Fruit fly (Drosophila melanogaster) whole organism, embryonic: Measurements from ENCODE around the gene Cpr23B.

Source experiments
- CG1024 ChIP-seq: fragments of 200-800 bp; sonication (Bioruptor generic); IDR thresholded peaks from 2 replicates; pipeline ENCODE4 v1.3.6; 2022; ENCODE audit warnings: missing biosample characterization, missing genetic modification characterization
- CG10565 ChIP-seq: fragments of 200-800 bp; sonication (Bioruptor generic); optimal IDR thresholded peaks from 3 replicates; lab custom pipeline; 2016; ENCODE audit warnings: missing biosample characterization, mild to moderate bottlenecking, missing genetic modification characterization
- CG11247 ChIP-seq: fragments of 200-800 bp; sonication (Bioruptor generic); IDR thresholded peaks from 2 replicates; pipeline ENCODE4 v1.3.6; 2022; ENCODE audit warnings: missing biosample characterization, missing genetic modification characterization
- CG12104 ChIP-seq: fragments of 200-800 bp; sonication (Bioruptor generic); optimal IDR thresholded peaks from 3 replicates; lab custom pipeline; 2016; ENCODE audit warnings: missing biosample characterization, missing genetic modification characterization
- CG13123 ChIP-seq: fragments of 200-800 bp; sonication (Bioruptor generic); optimal IDR thresholded peaks from 2 replicates; lab custom pipeline; 2016; ENCODE audit warnings: missing biosample characterization, missing genetic modification characterization
- CG13287 ChIP-seq: fragments of 200-800 bp; sonication (Bioruptor generic); IDR thresholded peaks from 2 replicates; pipeline ENCODE4 v1.3.6; 2022; ENCODE audit warnings: missing biosample characterization, missing genetic modification characterization; ENCODE audit not compliant: partially characterized antibody
- CG14710 ChIP-seq: fragments of 200-800 bp; sonication (Bioruptor generic); optimal IDR thresholded peaks from 3 replicates; lab custom pipeline; 2019; ENCODE audit warnings: missing biosample characterization, mild to moderate bottlenecking, missing genetic modification characterization, moderate library complexity
- CG14965 ChIP-seq: fragments of 200-800 bp; sonication (Bioruptor generic); optimal IDR thresholded peaks from 2 replicates; lab custom pipeline; 2016; ENCODE audit warnings: missing biosample characterization, missing genetic modification characterization, borderline replicate concordance
- CG2120 ChIP-seq: fragments of 200-800 bp; sonication (Bioruptor generic); optimal IDR thresholded peaks from 3 replicates; lab custom pipeline; 2016; ENCODE audit warnings: missing biosample characterization, missing genetic modification characterization
- CG2875 ChIP-seq: fragments of 200-800 bp; sonication (Bioruptor generic); optimal IDR thresholded peaks from 2 replicates; lab custom pipeline; 2017; ENCODE audit warnings: missing biosample characterization, mild to moderate bottlenecking, missing genetic modification characterization, missing genetic modification reagents
- CG30020 ChIP-seq: fragments of 200-800 bp; optimal IDR thresholded peaks from 2 replicates; lab custom pipeline; 2019; ENCODE audit warnings: missing biosample characterization, mild to moderate bottlenecking, missing genetic modification characterization, moderate library complexity
- CG30403 ChIP-seq: fragments of 200-800 bp; sonication (Bioruptor generic); optimal IDR thresholded peaks from 3 replicates; lab custom pipeline; 2016; ENCODE audit warnings: missing biosample characterization, missing genetic modification characterization
- CG3065 ChIP-seq: fragments of 200-800 bp; sonication (Bioruptor generic); optimal IDR thresholded peaks from 2 replicates; lab custom pipeline; 2016; ENCODE audit warnings: missing biosample characterization, missing genetic modification characterization
- CG31224 ChIP-seq: fragments of 200-800 bp; sonication (Bioruptor generic); IDR thresholded peaks from 2 replicates; pipeline ENCODE4 v1.3.6; 2022; ENCODE audit warnings: missing biosample characterization, missing genetic modification characterization
- CG31365 ChIP-seq: fragments of 200-800 bp; sonication (Bioruptor generic); optimal IDR thresholded peaks from 2 replicates; lab custom pipeline; 2018; ENCODE audit warnings: missing biosample characterization, mild to moderate bottlenecking, missing genetic modification characterization
- CG34224 ChIP-seq: fragments of 200-800 bp; sonication (Bioruptor generic); IDR thresholded peaks from 3 replicates; pipeline ENCODE4 v1.3.6; 2022; ENCODE audit warnings: missing biosample characterization, missing genetic modification characterization; ENCODE audit not compliant: partially characterized antibody
- CG5953 ChIP-seq: fragments of 200-800 bp; sonication (Bioruptor generic); IDR thresholded peaks from 2 replicates; pipeline ENCODE4 v1.3.6; 2022; ENCODE audit warnings: missing biosample characterization, missing genetic modification characterization
- CG6654 ChIP-seq: fragments of 200-800 bp; sonication (Bioruptor generic); optimal IDR thresholded peaks from 2 replicates; lab custom pipeline; 2017; ENCODE audit warnings: missing biosample characterization, mild to moderate bottlenecking, missing genetic modification characterization
- CG7745 ChIP-seq: fragments of 200-800 bp; sonication (Bioruptor generic); optimal IDR thresholded peaks from 2 replicates; lab custom pipeline; 2018; ENCODE audit warnings: missing biosample characterization, mild to moderate bottlenecking, missing genetic modification characterization, moderate library complexity
- CG9609 ChIP-seq: fragments of 200-800 bp; sonication (Bioruptor generic); optimal IDR thresholded peaks from 3 replicates; lab custom pipeline; 2016; ENCODE audit warnings: missing biosample characterization, missing genetic modification characterization
- CG9817 ChIP-seq: fragments of 200-800 bp; sonication (Bioruptor generic); optimal IDR thresholded peaks from 2 replicates; lab custom pipeline; 2018; ENCODE audit warnings: missing biosample characterization, mild to moderate bottlenecking, missing genetic modification characterization, moderate library complexity
- CG9932 ChIP-seq: fragments of 200-800 bp; sonication (Bioruptor generic); IDR thresholded peaks from 2 replicates; pipeline ENCODE4 v1.3.6; 2022; ENCODE audit warnings: missing biosample characterization, missing genetic modification characterization
- D ChIP-seq, 2 experiments: fragments of 200-800 bp in 1 of 2; fragments of >200 bp in 1 of 2; sonication (Bioruptor generic) in 1 of 2; optimal IDR thresholded peaks; 2 replicates in 1 of 2; 3 replicates in 1 of 2; lab custom pipeline; 2017; ENCODE audit warnings: mild to moderate bottlenecking in 1 of 2, missing biosample characterization in 1 of 2, missing genetic modification characterization in 1 of 2, missing genetic modification reagents in 1 of 2
- D19A ChIP-seq: fragments of 200-800 bp; optimal IDR thresholded peaks from 3 replicates; lab custom pipeline; 2019; ENCODE audit warnings: missing biosample characterization, mild to moderate bottlenecking, missing genetic modification characterization, moderate library complexity
- Dll ChIP-seq: fragments of 200-800 bp; sonication (Bioruptor generic); IDR thresholded peaks from 4 replicates; pipeline ENCODE4 v1.3.6; 2022; ENCODE audit warnings: missing biosample characterization, missing genetic modification characterization; ENCODE audit not compliant: partially characterized antibody
- Ets65A ChIP-seq: fragments of 200-800 bp; sonication (Bioruptor generic); peaks from one replicate; lab custom pipeline; 2016; ENCODE audit warnings: missing biosample characterization, missing genetic modification characterization
- Fer1 ChIP-seq: fragments of 200-800 bp; sonication (Bioruptor generic); optimal IDR thresholded peaks from 2 replicates; lab custom pipeline; 2017; ENCODE audit warnings: missing biosample characterization, mild to moderate bottlenecking, missing genetic modification characterization
- Fer3 ChIP-seq: fragments of 200-800 bp; sonication (Bioruptor generic); optimal IDR thresholded peaks from 2 replicates; lab custom pipeline; 2018; ENCODE audit warnings: missing biosample characterization, mild to moderate bottlenecking, missing genetic modification characterization, moderate library complexity
- Hmx ChIP-seq: fragments of 200-800 bp; sonication (Bioruptor generic); optimal IDR thresholded peaks from 2 replicates; lab custom pipeline; 2016; ENCODE audit warnings: missing biosample characterization, missing genetic modification characterization
- Kr ChIP-seq: fragments of 200-800 bp; sonication (Bioruptor generic); optimal IDR thresholded peaks from 2 replicates; lab custom pipeline; 2017; ENCODE audit warnings: missing biosample characterization, mild to moderate bottlenecking, missing genetic modification characterization
- MESR4 ChIP-seq: fragments of 200-800 bp; sonication (Bioruptor generic); optimal IDR thresholded peaks from 2 replicates; lab custom pipeline; 2018; ENCODE audit warnings: missing biosample characterization, mild to moderate bottlenecking, missing genetic modification characterization, moderate library complexity
- MTF-1 ChIP-seq: fragments of 200-800 bp; sonication (Bioruptor generic); optimal IDR thresholded peaks from 2 replicates; lab custom pipeline; 2018; ENCODE audit warnings: missing biosample characterization, mild to moderate bottlenecking, missing genetic modification characterization, borderline replicate concordance
- Poxn ChIP-seq: fragments of 200-800 bp; sonication (Bioruptor generic); IDR thresholded peaks from 2 replicates; pipeline ENCODE4 v1.3.6; 2022; ENCODE audit warnings: missing biosample characterization, missing genetic modification characterization
- Tbp ChIP-seq: fragments of >200 bp; optimal IDR thresholded peaks from 2 replicates; lab custom pipeline; 2018; ENCODE audit warnings: missing biosample characterization, missing genetic modification characterization
- YL-1 ChIP-seq: fragments of 200-800 bp; sonication (Bioruptor generic); optimal IDR thresholded peaks from 3 replicates; lab custom pipeline; 2017; ENCODE audit warnings: missing biosample characterization, mild to moderate bottlenecking, missing genetic modification characterization
- bab2 ChIP-seq: fragments of 200-800 bp; sonication (Bioruptor generic); optimal IDR thresholded peaks from 2 replicates; lab custom pipeline; 2016; ENCODE audit warnings: missing biosample characterization, missing genetic modification characterization
- bbx ChIP-seq: fragments of 200-800 bp; sonication (Bioruptor generic); IDR thresholded peaks from 2 replicates; pipeline ENCODE4 v1.3.6; 2022; ENCODE audit warnings: missing biosample characterization, missing genetic modification characterization; ENCODE audit not compliant: partially characterized antibody
- crc ChIP-seq: fragments of 200-800 bp; sonication (Bioruptor generic); optimal IDR thresholded peaks from 2 replicates; lab custom pipeline; 2016; ENCODE audit warnings: missing biosample characterization, missing genetic modification characterization
- crp ChIP-seq, 2 experiments: fragments of 200-800 bp; sonication (Bioruptor generic); optimal IDR thresholded peaks; 2 replicates in 1 of 2; 3 replicates in 1 of 2; lab custom pipeline; 2017; ENCODE audit warnings: missing biosample characterization in 2 of 2, missing genetic modification characterization in 2 of 2, mild to moderate bottlenecking in 1 of 2, moderate library complexity in 1 of 2
- fu2 ChIP-seq: fragments of 200-800 bp; sonication (Bioruptor generic); optimal IDR thresholded peaks from 2 replicates; lab custom pipeline; 2016; ENCODE audit warnings: missing biosample characterization, missing genetic modification characterization
- gcm2 ChIP-seq: fragments of 200-800 bp; sonication (Bioruptor generic); optimal IDR thresholded peaks from 2 replicates; lab custom pipeline; 2016; ENCODE audit warnings: missing biosample characterization, missing genetic modification characterization
- kah ChIP-seq: fragments of 200-800 bp; sonication (Bioruptor generic); optimal IDR thresholded peaks from 2 replicates; lab custom pipeline; 2018; ENCODE audit warnings: missing biosample characterization, mild to moderate bottlenecking, missing genetic modification characterization
- knrl ChIP-seq: fragments of 200-800 bp; sonication (Bioruptor generic); IDR thresholded peaks from 3 replicates; pipeline ENCODE4 v1.3.6; 2022; ENCODE audit warnings: missing biosample characterization, missing genetic modification characterization; ENCODE audit not compliant: partially characterized antibody
- lab ChIP-seq: fragments of 200-800 bp; sonication (Bioruptor generic); optimal IDR thresholded peaks from 3 replicates; lab custom pipeline; 2017; ENCODE audit warnings: missing biosample characterization, missing genetic modification characterization, mild to moderate bottlenecking, moderate library complexity, missing genetic modification reagents
- psq ChIP-seq: fragments of 200-800 bp; sonication (Bioruptor generic); optimal IDR thresholded peaks from 2 replicates; lab custom pipeline; 2017; ENCODE audit warnings: missing biosample characterization, missing genetic modification characterization
- sens-2 ChIP-seq: fragments of 200-800 bp; sonication (Bioruptor generic); IDR thresholded peaks from 2 replicates; pipeline ENCODE4 v1.3.6; 2022; ENCODE audit warnings: missing biosample characterization, missing genetic modification characterization
- toy ChIP-seq: fragments of 200-800 bp; sonication (Bioruptor generic); IDR thresholded peaks from 2 replicates; pipeline ENCODE4 v1.3.6; 2022; ENCODE audit warnings: missing biosample characterization, missing genetic modification characterization
- trh ChIP-seq: fragments of 200-800 bp; sonication (Bioruptor generic); optimal IDR thresholded peaks from 2 replicates; lab custom pipeline; 2016; ENCODE audit warnings: missing biosample characterization, missing genetic modification characterization
- unpg ChIP-seq: fragments of 200-800 bp; sonication (Bioruptor generic); optimal IDR thresholded peaks from 3 replicates; lab custom pipeline; 2018; ENCODE audit warnings: missing biosample characterization, mild to moderate bottlenecking, missing genetic modification characterization, moderate library complexity
- zen2 ChIP-seq: fragments of 200-800 bp; sonication (Bioruptor generic); IDR thresholded peaks from 3 replicates; pipeline ENCODE4 v1.3.6; 2022; ENCODE audit warnings: missing biosample characterization, missing genetic modification characterization; ENCODE audit not compliant: partially characterized antibody

Cpr23B gene

dm6 chr2L:2878188-2878587 lies 40.0 kb downstream of the Cpr23B start, which contains the start of the genes Prx6a and Sbat (continued):
- TF ChIP-seq kah (GFP tag; lab: Kevin White, UChicago), result peak; percentile 14
- no peak for TF ChIP-seq CG5953 (GFP tag; lab: Robert Waterston, UW)
- TF ChIP-seq CG9609, result peak; percentile 70
- TF ChIP-seq CG12104, result peak; percentile 45
- TF ChIP-seq Ets65A (GFP tag; lab: Kevin White, UChicago), result peak; percentile 96
- no peak for TF ChIP-seq CG6654 (GFP tag; lab: Kevin White, UChicago)
- peak; percentile 48 for TF ChIP-seq CG13287
- TF ChIP-seq CG30403 (GFP tag; lab: Kevin White, UChicago), result peak; percentile 81
- peak; percentile 74 for TF ChIP-seq unpg
- TF ChIP-seq CG11247 (GFP tag; lab: Robert Waterston, UW), result no peak
- no peak for TF ChIP-seq zen2
- peak; percentile 65 for TF ChIP-seq knrl (GFP tag; lab: Robert Waterston, UW)
- no peak for TF ChIP-seq Kr (GFP tag; lab: Kevin White, UChicago)
- peak; percentile 75 for TF ChIP-seq Fer3 (tag; lab: Kevin White, UChicago)
- peak; percentile 74 for TF ChIP-seq bab2 (GFP tag; lab: Kevin White, UChicago)
- no peak for TF ChIP-seq bbx (GFP tag; lab: Robert Waterston, UW)
- peak; percentile 66 for TF ChIP-seq fu2 (GFP tag; lab: Kevin White, UChicago)
- no peak for TF ChIP-seq CG34224 (GFP tag; lab: Robert Waterston, UW)
- peak; percentile 83 for TF ChIP-seq CG9932 (GFP tag; lab: Robert Waterston, UW)
- TF ChIP-seq trh (GFP tag; lab: Kevin White, UChicago), result peak; percentile 66
- peak; percentile 85 for TF ChIP-seq CG9817 (tag; lab: Kevin White, UChicago)
- peak; percentile 50; the same call in 2 of the 4 replicates for TF ChIP-seq Dll
- peak; percentile 56 for TF ChIP-seq CG13123
- no peak for TF ChIP-seq CG7745 (tag; lab: Kevin White, UChicago)
- TF ChIP-seq CG10565 (GFP tag; lab: Kevin White, UChicago), result no peak
- TF ChIP-seq sens-2 (GFP tag; lab: Robert Waterston, UW), result no peak
- TF ChIP-seq CG31365 (tag; lab: Kevin White, UChicago), result peak; percentile 35
- TF ChIP-seq Poxn (GFP tag; lab: Robert Waterston, UW), result no peak
- TF ChIP-seq MESR4 (GFP tag; lab: Kevin White, UChicago), result peak; percentile 4
- no peak for TF ChIP-seq CG14965 (GFP tag; lab: Kevin White, UChicago)
- peak; percentile 44; the same call in 1 of the 2 replicates for TF ChIP-seq CG31224 (GFP tag; lab: Robert Waterston, UW)
- no peak for TF ChIP-seq crc (GFP tag; lab: Kevin White, UChicago)
- no peak for TF ChIP-seq toy
- TF ChIP-seq CG3065, result no peak
- no peak for TF ChIP-seq psq (GFP tag; lab: Kevin White, UChicago)
- TF ChIP-seq Hmx (GFP tag; lab: Kevin White, UChicago), result no peak
- no peak for TF ChIP-seq CG2875 (GFP tag; lab: Kevin White, UChicago)
- TF ChIP-seq D (optimal IDR thresholded peaks at IDR 0.05; lab: Kevin White, UChicago), result no peak
- peak; percentile 40 for TF ChIP-seq D (GFP tag; optimal IDR thresholded peaks at IDR 0.05; lab: Kevin White, UChicago)
- TF ChIP-seq D19A (tag; lab: Kevin White, UChicago), result peak; percentile 38
- TF ChIP-seq MTF-1 (GFP tag; lab: Kevin White, UChicago), result no peak
- no peak for TF ChIP-seq Tbp
- TF ChIP-seq Fer1 (GFP tag; lab: Kevin White, UChicago), result peak; percentile 81
- no peak for TF ChIP-seq YL-1 (GFP tag; lab: Kevin White, UChicago)
- TF ChIP-seq CG30020, result peak; percentile 59
- TF ChIP-seq crp (GFP tag; optimal IDR thresholded peaks at IDR 0.05; lab: Kevin White, UChicago), result peak; percentile 93 to 98
- TF ChIP-seq CG2120 (GFP tag; lab: Kevin White, UChicago), result peak; percentile 84
- TF ChIP-seq CG14710, result peak; percentile 80
- TF ChIP-seq lab, result peak; percentile 83
- peak; percentile 58 for TF ChIP-seq gcm2
- 0 out of 2 replicates have a peak, but pooled peaks have one; percentile 19 for TF ChIP-seq CG1024 (GFP tag; lab: Robert Waterston, UW)
